Worm (Caenorhabditis elegans) whole organism, midembryonic: ENCODE data around the gene hrg-6.

Experiments used
- cog-1 ChIP-seq: sonication (generic microtip); optimal IDR thresholded peaks from 2 replicates; lab custom pipeline; 2016; ENCODE audit warnings: missing genetic modification characterization, missing compliant biosample characterization
- flt-1 ChIP-seq: fragments of 200-800 bp; sonication (Bioruptor generic); IDR thresholded peaks from 2 replicates; pipeline ENCODE4 v1.3.6; 2022; ENCODE audit warnings: missing genetic modification characterization, missing compliant biosample characterization
- klf-2 ChIP-seq: fragments of 200-800 bp; sonication (Bioruptor generic); conservative IDR thresholded peaks from 2 replicates; pipeline ENCODE4 v1.3.6; 2022; ENCODE audit warnings: missing genetic modification reagents, missing genetic modification characterization, missing compliant biosample characterization
- ref-1 ChIP-seq: fragments of 200-800 bp; sonication (Bioruptor generic); conservative IDR thresholded peaks from 2 replicates; pipeline ENCODE4 v1.3.6; 2022; ENCODE audit warnings: missing genetic modification reagents, missing genetic modification characterization, missing compliant biosample characterization
- ztf-23 ChIP-seq: fragments of 200-800 bp; sonication (Bioruptor generic); IDR thresholded peaks from 2 replicates; pipeline ENCODE4 v1.3.6; 2022; ENCODE audit warnings: missing genetic modification reagents, missing genetic modification characterization, missing compliant biosample characterization
- ztf-29 ChIP-seq: fragments of 200-800 bp; sonication (Bioruptor generic); IDR thresholded peaks from 2 replicates; pipeline ENCODE4 v1.3.6; 2022; ENCODE audit warnings: missing genetic modification reagents, missing genetic modification characterization, missing compliant biosample characterization

- TF ChIP-seq ref-1 (GFP tag; lab: Robert Waterston, UW): no peak
- TF ChIP-seq ztf-29 (GFP tag; lab: Robert Waterston, UW): no peak
- TF ChIP-seq klf-2 (GFP tag; lab: Robert Waterston, UW): no peak
- no peak for TF ChIP-seq cog-1 (tag; lab: Kevin White, UChicago)
- no peak for TF ChIP-seq flt-1
- no peak for TF ChIP-seq ztf-23 (GFP tag; lab: Robert Waterston, UW)
Measured at ce11 chrIV:11048871-11049270, 16.5 kb downstream of the hrg-6 start, which contains the start of gene F36H1.11.
